Worm (Caenorhabditis elegans) whole organism, young adult: ENCODE data around the gene txt-9.

Source experiments
- ZK185.1 ChIP-seq: sonication (generic microtip); optimal IDR thresholded peaks from 2 replicates; lab custom pipeline; 2016; ENCODE audit warnings: mild to moderate bottlenecking, missing genetic modification characterization, missing compliant biosample characterization; ENCODE audit not compliant: poor library complexity, severe bottlenecking
- madf-10 ChIP-seq: sonication (generic microtip); optimal IDR thresholded peaks from 2 replicates; lab custom pipeline; 2016; ENCODE audit warnings: mild to moderate bottlenecking, missing genetic modification characterization, missing compliant biosample characterization
- pha-4 ChIP-seq: fragments of 150-350 bp; sonication (generic microtip); optimal IDR thresholded peaks from 2 replicates; lab custom pipeline; 2014; ENCODE audit warnings: missing biosample characterization, missing genetic modification reagents, missing genetic modification characterization

DNA sequence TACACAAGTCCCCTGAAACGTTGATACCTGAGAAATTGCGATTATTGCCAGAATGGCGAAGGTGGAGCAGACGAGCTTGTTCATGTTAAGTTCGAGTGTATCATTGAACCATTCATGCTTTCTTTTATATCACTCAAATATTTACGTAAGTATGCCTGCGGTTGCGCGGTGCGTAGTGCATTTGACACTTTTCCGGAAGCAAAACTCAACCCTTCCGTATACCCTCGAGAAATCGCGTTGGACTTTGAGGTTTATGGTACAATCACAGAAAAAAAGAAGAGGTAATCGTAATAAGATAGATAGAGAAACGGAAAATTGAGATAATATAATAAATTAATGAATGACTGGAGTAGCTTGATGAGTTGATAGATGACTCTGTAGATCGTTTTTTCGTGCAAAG is 16.1 kb upstream of the txt-9 start, which contains the start of gene idpb-2:
- TF ChIP-seq madf-10 (tag; lab: Kevin White, UChicago) (no peak), pha-4 (tag; lab: Kevin White, UChicago) (no peak), ZK185.1 (no peak)
